Worm (Caenorhabditis elegans) whole organism, L2 larva: ENCODE measurements around the gene sec-61.A.

Experiments used
- C34F6.9 ChIP-seq: fragments of 150-350 bp; optimal IDR thresholded peaks from 2 replicates; lab custom pipeline; 2014; ENCODE audit warnings: missing biosample characterization, missing genetic modification characterization
- R02D3.7 ChIP-seq: fragments of 150-350 bp; optimal IDR thresholded peaks from 2 replicates; lab custom pipeline; 2014; ENCODE audit warnings: missing biosample characterization, missing genetic modification characterization
- Y55F3AM.14 ChIP-seq: fragments of 200-800 bp; sonication (Bioruptor generic); optimal IDR thresholded peaks from 2 replicates; lab custom pipeline; 2018; ENCODE audit warnings: mild to moderate bottlenecking, missing genetic modification characterization, missing compliant biosample characterization
- alr-1 ChIP-seq: fragments of 150-350 bp; optimal IDR thresholded peaks from 2 replicates; lab custom pipeline; 2014; ENCODE audit warnings: missing biosample characterization, missing genetic modification characterization
- aly-2 ChIP-seq: fragments of 150-350 bp; optimal IDR thresholded peaks from 2 replicates; lab custom pipeline; 2014; ENCODE audit warnings: missing biosample characterization, missing genetic modification characterization
- ama-1 ChIP-seq: fragments of 150-350 bp; optimal IDR thresholded peaks from 2 replicates; lab custom pipeline; 2018; ENCODE audit warnings: inconsistent platforms
- blmp-1 ChIP-seq: sonication (generic microtip); optimal IDR thresholded peaks from 2 replicates; lab custom pipeline; 2017; ENCODE audit warnings: missing genetic modification characterization, mild to moderate bottlenecking, missing compliant biosample characterization, antibody characterized with exemption, moderate library complexity; ENCODE audit not compliant: insufficient read depth
- ceh-16 ChIP-seq: fragments of 150-350 bp; optimal IDR thresholded peaks from 2 replicates; lab custom pipeline; 2014; ENCODE audit warnings: missing biosample characterization, missing genetic modification characterization
- crh-2 ChIP-seq: sonication (generic microtip); optimal IDR thresholded peaks from 2 replicates; lab custom pipeline; 2017; ENCODE audit warnings: missing biosample characterization, missing genetic modification characterization
- egl-27 ChIP-seq: sonication (generic microtip); optimal IDR thresholded peaks from 3 replicates; lab custom pipeline; 2017; ENCODE audit warnings: missing biosample characterization, missing genetic modification reagents, missing genetic modification characterization
- elt-3 ChIP-seq: sonication (generic microtip); optimal IDR thresholded peaks from 2 replicates; lab custom pipeline; 2017; ENCODE audit warnings: missing biosample characterization, missing genetic modification characterization
- fos-1 ChIP-seq: fragments of 150-350 bp; optimal IDR thresholded peaks from 2 replicates; lab custom pipeline; 2014; ENCODE audit warnings: missing biosample characterization, missing genetic modification characterization
- lin-11 ChIP-seq: fragments of 150-350 bp; sonication (generic microtip); optimal IDR thresholded peaks from 2 replicates; lab custom pipeline; 2014; ENCODE audit warnings: missing biosample characterization, missing genetic modification characterization, inconsistent platforms, mixed read lengths
- lin-13 ChIP-seq: fragments of 150-350 bp; optimal IDR thresholded peaks from 2 replicates; lab custom pipeline; 2014; ENCODE audit warnings: missing biosample characterization, missing genetic modification reagents, missing genetic modification characterization
- lin-39 ChIP-seq: fragments of 150-350 bp; optimal IDR thresholded peaks from 2 replicates; lab custom pipeline; 2014; ENCODE audit warnings: missing biosample characterization, missing genetic modification reagents, missing genetic modification characterization
- lsy-2 ChIP-seq, 2 experiments: fragments of 150-350 bp in 1 of 2; sonication (generic microtip) in 1 of 2; optimal IDR thresholded peaks; 2 replicates each; lab custom pipeline; 2014 to 2017; ENCODE audit warnings: missing biosample characterization in 2 of 2, missing genetic modification characterization in 2 of 2
- mab-5 ChIP-seq: fragments of 150-350 bp; optimal IDR thresholded peaks from 2 replicates; lab custom pipeline; 2014; ENCODE audit warnings: missing biosample characterization, missing genetic modification characterization
- mbf-1 ChIP-seq: sonication (generic microtip); optimal IDR thresholded peaks from 2 replicates; lab custom pipeline; 2017; ENCODE audit warnings: missing biosample characterization, missing genetic modification characterization
- nhr-10 ChIP-seq: sonication (generic microtip); optimal IDR thresholded peaks from 2 replicates; lab custom pipeline; 2017; ENCODE audit warnings: missing biosample characterization, missing genetic modification characterization
- nhr-12 ChIP-seq: fragments of 150-350 bp; optimal IDR thresholded peaks from 2 replicates; lab custom pipeline; 2014; ENCODE audit warnings: missing biosample characterization, missing genetic modification characterization
- nhr-129 ChIP-seq: fragments of 150-350 bp; optimal IDR thresholded peaks from 2 replicates; lab custom pipeline; 2014; ENCODE audit warnings: missing biosample characterization, missing genetic modification characterization
- nhr-21 ChIP-seq: fragments of 150-350 bp; optimal IDR thresholded peaks from 2 replicates; lab custom pipeline; 2014; ENCODE audit warnings: missing biosample characterization, missing genetic modification characterization
- nhr-23 ChIP-seq: fragments of 150-350 bp; optimal IDR thresholded peaks from 2 replicates; lab custom pipeline; 2014; ENCODE audit warnings: missing biosample characterization, missing genetic modification reagents, missing genetic modification characterization
- nhr-25 ChIP-seq: fragments of 150-350 bp; sonication (generic microtip); optimal IDR thresholded peaks from 3 replicates; lab custom pipeline; 2014; ENCODE audit warnings: missing biosample characterization, missing genetic modification characterization
- nhr-6 ChIP-seq: fragments of 150-350 bp; optimal IDR thresholded peaks from 2 replicates; lab custom pipeline; 2014; ENCODE audit warnings: missing biosample characterization, missing genetic modification characterization
- nhr-77 ChIP-seq: fragments of 150-350 bp; optimal IDR thresholded peaks from 2 replicates; lab custom pipeline; 2014; ENCODE audit warnings: missing biosample characterization, missing genetic modification characterization
- peb-1 ChIP-seq: fragments of 150-350 bp; optimal IDR thresholded peaks from 2 replicates; lab custom pipeline; 2014; ENCODE audit warnings: missing biosample characterization, missing genetic modification characterization
- sem-4 ChIP-seq: fragments of 150-350 bp; optimal IDR thresholded peaks from 2 replicates; lab custom pipeline; 2014; ENCODE audit warnings: missing biosample characterization, missing genetic modification reagents, missing genetic modification characterization
- skn-1 ChIP-seq: sonication (generic microtip); optimal IDR thresholded peaks from 2 replicates; lab custom pipeline; 2017; ENCODE audit warnings: missing biosample characterization, missing genetic modification characterization
- sma-3 ChIP-seq: sonication (generic microtip); optimal IDR thresholded peaks from 2 replicates; lab custom pipeline; 2016; ENCODE audit warnings: missing genetic modification reagents, missing genetic modification characterization, missing compliant biosample characterization
- snpc-4 ChIP-seq: fragments of 150-350 bp; optimal IDR thresholded peaks from 2 replicates; lab custom pipeline; 2014; ENCODE audit warnings: missing biosample characterization, missing genetic modification characterization
- unc-39 ChIP-seq: fragments of 150-350 bp; optimal IDR thresholded peaks from 2 replicates; lab custom pipeline; 2014; ENCODE audit warnings: missing biosample characterization, missing genetic modification characterization
- unc-55 ChIP-seq: fragments of 150-350 bp; sonication (generic microtip); optimal IDR thresholded peaks from 3 replicates; lab custom pipeline; 2014; ENCODE audit warnings: missing biosample characterization, missing genetic modification reagents, missing genetic modification characterization
- unc-62 ChIP-seq: fragments of 150-350 bp; optimal IDR thresholded peaks from 2 replicates; lab custom pipeline; 2014; ENCODE audit warnings: missing biosample characterization, missing genetic modification reagents, missing genetic modification characterization
- ztf-1 ChIP-seq: fragments of 200-800 bp; sonication (Bioruptor generic); conservative IDR thresholded peaks from 2 replicates; pipeline ENCODE4 v1.3.6; 2022; ENCODE audit warnings: missing genetic modification characterization, missing compliant biosample characterization
- ztf-11 ChIP-seq: sonication (generic microtip); optimal IDR thresholded peaks from 2 replicates; lab custom pipeline; 2017; ENCODE audit warnings: missing biosample characterization, missing genetic modification characterization

sec-61.A gene

ce11 chrIV:14838095-14838494, 13.0 kb upstream of the sec-61.A start (continued):
- TF ChIP-seq crh-2 (tag; lab: Kevin White, UChicago), result peak; percentile 84
- TF ChIP-seq nhr-6, result peak; percentile 76
- TF ChIP-seq elt-3, result no peak
- no peak for TF ChIP-seq nhr-77 (tag; lab: Kevin White, UChicago)
- TF ChIP-seq nhr-129 (tag; lab: Kevin White, UChicago), result peak; percentile 97
- TF ChIP-seq nhr-12, result no peak
- no peak for TF ChIP-seq aly-2 (tag; lab: Kevin White, UChicago)
- peak; percentile 83 for TF ChIP-seq nhr-25 (tag; lab: Kevin White, UChicago)
- peak; percentile 93 for TF ChIP-seq sma-3 (GFP tag; lab: Kevin White, UChicago)
- TF ChIP-seq egl-27, result peak; percentile 80
- TF ChIP-seq ceh-16 (tag; lab: Kevin White, UChicago), result peak; percentile 30
- no peak for TF ChIP-seq mbf-1 (tag; lab: Kevin White, UChicago)
- peak; percentile 83 for TF ChIP-seq lin-13 (GFP tag; lab: Kevin White, UChicago)
- no peak for TF ChIP-seq ztf-1
- peak; percentile 94 for TF ChIP-seq C34F6.9 (tag; lab: Kevin White, UChicago)
- no peak for TF ChIP-seq unc-39
- peak; percentile 21 for TF ChIP-seq ztf-11
- TF ChIP-seq snpc-4 (tag; lab: Kevin White, UChicago), result peak; percentile 8
- TF ChIP-seq R02D3.7 (tag; lab: Kevin White, UChicago), result no peak
- peak; percentile 89 for TF ChIP-seq sem-4
- TF ChIP-seq unc-62 (GFP tag; lab: Kevin White, UChicago), result no peak
- no peak for TF ChIP-seq skn-1 (tag; lab: Kevin White, UChicago)
- no peak for TF ChIP-seq peb-1
- no peak for TF ChIP-seq nhr-10 (tag; lab: Kevin White, UChicago)

ce11 chrIV:14836885-14837284, 11.8 kb upstream of the sec-61.A start, which contains the start of gene Y57G11C.22:
TSS of gene Y57G11C.22 (plus strand) at chrIV:14837211.
- TF ChIP-seq blmp-1, result no peak
- TF ChIP-seq alr-1 (tag; lab: Kevin White, UChicago), result no peak
- peak; percentile 43 for TF ChIP-seq mab-5
- peak; percentile 58 for TF ChIP-seq unc-55 (GFP tag; lab: Kevin White, UChicago)
- peak; percentile 61 for TF ChIP-seq C34F6.9 (tag; lab: Kevin White, UChicago)
- peak; percentile 72 for TF ChIP-seq nhr-129 (tag; lab: Kevin White, UChicago)
- TF ChIP-seq crh-2 (tag; lab: Kevin White, UChicago), result peak; percentile 42
- peak; percentile 7 for TF ChIP-seq lin-13 (GFP tag; lab: Kevin White, UChicago)
- TF ChIP-seq lin-39, result no peak
- TF ChIP-seq nhr-21 (tag; lab: Kevin White, UChicago), result no peak
- TF ChIP-seq lsy-2 (tag; optimal IDR thresholded peaks at IDR 0.05; lab: Kevin White, UChicago), result peak in 1 of 2 experiments; percentile 65
- TF ChIP-seq, all 48 proteins: peak for 7

ce11 chrIV:14833537-14833936, 8.5 kb upstream of the sec-61.A start:
- TF ChIP-seq elt-3, result no peak
- peak; percentile 32 for TF ChIP-seq fos-1 (tag; lab: Kevin White, UChicago)
- TF ChIP-seq nhr-129 (tag; lab: Kevin White, UChicago), result peak; percentile 60

ce11 chrIV:14829026-14829425, 4.0 kb upstream of the sec-61.A start, which contains the start of gene hhat-2:
TSS of gene hhat-2 (minus strand) at chrIV:14829126.
- TF ChIP-seq C34F6.9 (tag; lab: Kevin White, UChicago), result no peak
- TF ChIP-seq fos-1 (tag; lab: Kevin White, UChicago), result no peak
- TF ChIP-seq mbf-1 (tag; lab: Kevin White, UChicago), result no peak
- TF ChIP-seq ztf-11, result no peak
- TF ChIP-seq mab-5, result no peak
- no peak for TF ChIP-seq lin-11 (tag; lab: Kevin White, UChicago)
- TF ChIP-seq R02D3.7 (tag; lab: Kevin White, UChicago), result no peak
- no peak for TF ChIP-seq snpc-4 (tag; lab: Kevin White, UChicago)
- TF ChIP-seq crh-2 (tag; lab: Kevin White, UChicago), result no peak
- TF ChIP-seq unc-39, result no peak
- no peak for TF ChIP-seq nhr-12
- TF ChIP-seq peb-1, result no peak
- no peak for TF ChIP-seq lsy-2 (tag; optimal IDR thresholded peaks at IDR 0.05; lab: Kevin White, UChicago)
- TF ChIP-seq Y55F3AM.14, result no peak

- TF ChIP-seq R02D3.7 (tag; lab: Kevin White, UChicago) (no peak), lsy-2 (tag; optimal IDR thresholded peaks at IDR 0.05; lab: Kevin White, UChicago) (no peak), nhr-23 (tag; lab: Kevin White, UChicago) (no peak), ama-1 (no peak), ztf-1 (no peak)
Measured at ce11 chrIV:14828218-14828617, 3.2 kb upstream of the sec-61.A start.
